Fruit fly (Drosophila melanogaster) whole organism, prepupa: Measurements from ENCODE around the gene Jhbp16.

Experiments used
- Blimp-1 ChIP-seq: fragments of 200-800 bp; sonication (Bioruptor generic); optimal IDR thresholded peaks from 3 replicates; lab custom pipeline; 2017; ENCODE audit warnings: missing biosample characterization, missing genetic modification characterization, mild to moderate bottlenecking, moderate library complexity, missing genetic modification reagents
- CG10669 ChIP-seq: fragments of 200-800 bp; sonication (Bioruptor generic); optimal IDR thresholded peaks from 3 replicates; lab custom pipeline; 2018; ENCODE audit warnings: missing biosample characterization, mild to moderate bottlenecking, missing genetic modification characterization, moderate library complexity
- CG11762 ChIP-seq: fragments of 200-800 bp; sonication (Bioruptor generic); optimal IDR thresholded peaks from 3 replicates; lab custom pipeline; 2016; ENCODE audit warnings: missing biosample characterization, missing genetic modification characterization; ENCODE audit not compliant: insufficient read depth
- CG11902 ChIP-seq: fragments of 200-800 bp; sonication (Bioruptor generic); optimal IDR thresholded peaks from 3 replicates; lab custom pipeline; 2016; ENCODE audit warnings: missing biosample characterization, missing genetic modification characterization
- CG15336 ChIP-seq: fragments of 200-800 bp; sonication (Bioruptor generic); IDR thresholded peaks from 2 replicates; pipeline ENCODE4 v1.3.6; 2022; ENCODE audit warnings: missing biosample characterization, missing genetic modification characterization
- CG1621 ChIP-seq: fragments of 200-800 bp; sonication (Bioruptor generic); optimal IDR thresholded peaks from 3 replicates; lab custom pipeline; 2018; ENCODE audit warnings: missing biosample characterization, mild to moderate bottlenecking, missing genetic modification characterization
- CG32006 ChIP-seq: fragments of 200-800 bp; sonication (Bioruptor generic); optimal IDR thresholded peaks from 3 replicates; lab custom pipeline; 2017; ENCODE audit warnings: missing biosample characterization, mild to moderate bottlenecking, missing genetic modification characterization
- CG6163 ChIP-seq: fragments of 200-800 bp; sonication (Bioruptor generic); IDR thresholded peaks from 3 replicates; pipeline ENCODE4 v1.3.6; 2022; ENCODE audit warnings: missing biosample characterization, missing genetic modification characterization
- CG6276 ChIP-seq: fragments of 200-800 bp; sonication (Bioruptor generic); optimal IDR thresholded peaks from 2 replicates; lab custom pipeline; 2017; ENCODE audit warnings: missing biosample characterization, mild to moderate bottlenecking, missing genetic modification characterization
- CG6792 ChIP-seq: fragments of 200-800 bp; sonication (Bioruptor generic); optimal IDR thresholded peaks from 3 replicates; lab custom pipeline; 2016; ENCODE audit warnings: missing biosample characterization, missing genetic modification characterization
- CG6808 ChIP-seq: fragments of 200-800 bp; sonication (Bioruptor generic); optimal IDR thresholded peaks from 3 replicates; lab custom pipeline; 2017; ENCODE audit warnings: missing biosample characterization, missing genetic modification characterization, mild to moderate bottlenecking, moderate library complexity, missing genetic modification reagents
- CG6854 ChIP-seq: fragments of 200-800 bp; sonication (Bioruptor generic); optimal IDR thresholded peaks from 2 replicates; lab custom pipeline; 2017; ENCODE audit warnings: missing biosample characterization, mild to moderate bottlenecking, missing genetic modification characterization
- CG7368 ChIP-seq: fragments of 200-800 bp; sonication (Bioruptor generic); optimal IDR thresholded peaks from 3 replicates; lab custom pipeline; 2016; ENCODE audit warnings: missing biosample characterization, missing genetic modification characterization
- CG8119 ChIP-seq: fragments of 200-800 bp; sonication (Bioruptor generic); IDR thresholded peaks from 3 replicates; pipeline ENCODE4 v1.3.6; 2022; ENCODE audit warnings: missing biosample characterization, missing genetic modification characterization
- CG8632 ChIP-seq: fragments of 200-800 bp; sonication (Bioruptor generic); optimal IDR thresholded peaks from 3 replicates; lab custom pipeline; 2016; ENCODE audit warnings: missing biosample characterization, missing genetic modification characterization
- Eip78C ChIP-seq: fragments of 200-800 bp; sonication (Bioruptor generic); peaks from one replicate; lab custom pipeline; 2016; ENCODE audit warnings: missing biosample characterization, missing genetic modification characterization
- Eip93F ChIP-seq: fragments of 200-800 bp; sonication (Bioruptor generic); optimal IDR thresholded peaks from 2 replicates; lab custom pipeline; 2016; ENCODE audit warnings: missing biosample characterization, mild to moderate bottlenecking, missing genetic modification characterization
- Ets96B ChIP-seq: fragments of 200-800 bp; optimal IDR thresholded peaks from 2 replicates; lab custom pipeline; 2019; ENCODE audit warnings: missing biosample characterization, mild to moderate bottlenecking, missing genetic modification characterization, moderate library complexity
- Gug ChIP-seq: fragments of 200-800 bp; sonication (Bioruptor generic); IDR thresholded peaks from 2 replicates; pipeline ENCODE4 v1.3.6; 2022; ENCODE audit warnings: missing biosample characterization, missing genetic modification characterization
- Hr38 ChIP-seq: sonication (Bioruptor generic); optimal IDR thresholded peaks from 2 replicates; lab custom pipeline; 2016; ENCODE audit warnings: missing biosample characterization, missing genetic modification characterization
- Hr39 ChIP-seq: fragments of 200-800 bp; sonication (Bioruptor generic); optimal IDR thresholded peaks from 2 replicates; lab custom pipeline; 2016; ENCODE audit warnings: missing biosample characterization, missing genetic modification characterization
- Lpt ChIP-seq: fragments of 200-800 bp; sonication (Bioruptor generic); optimal IDR thresholded peaks from 3 replicates; lab custom pipeline; 2016; ENCODE audit warnings: missing biosample characterization, missing genetic modification characterization
- Met ChIP-seq: fragments of 200-800 bp; sonication (Bioruptor generic); optimal IDR thresholded peaks from 3 replicates; lab custom pipeline; 2016; ENCODE audit warnings: missing biosample characterization, missing genetic modification characterization
- OdsH ChIP-seq: fragments of 200-800 bp; sonication (Bioruptor generic); optimal IDR thresholded peaks from 3 replicates; lab custom pipeline; 2016; ENCODE audit warnings: missing biosample characterization, missing genetic modification characterization
- Smox ChIP-seq: fragments of 200-800 bp; sonication (Bioruptor generic); optimal IDR thresholded peaks from 3 replicates; lab custom pipeline; 2016; ENCODE audit warnings: missing biosample characterization, missing genetic modification characterization
- Sox14 ChIP-seq: fragments of 200-800 bp; sonication (Bioruptor generic); optimal IDR thresholded peaks from 3 replicates; lab custom pipeline; 2016; ENCODE audit warnings: missing biosample characterization, missing genetic modification characterization
- achi ChIP-seq: fragments of 200-800 bp; sonication (Bioruptor generic); optimal IDR thresholded peaks from 3 replicates; lab custom pipeline; 2016; ENCODE audit warnings: missing biosample characterization, missing genetic modification characterization
- cyc ChIP-seq: fragments of 200-800 bp; sonication (Bioruptor generic); optimal IDR thresholded peaks from 3 replicates; lab custom pipeline; 2016; ENCODE audit warnings: missing biosample characterization, missing genetic modification characterization
- fd59A ChIP-seq: fragments of 200-800 bp; sonication (Bioruptor generic); optimal IDR thresholded peaks from 2 replicates; lab custom pipeline; 2017; ENCODE audit warnings: missing biosample characterization, mild to moderate bottlenecking, missing genetic modification characterization, missing genetic modification reagents
- fd85E ChIP-seq: fragments of 200-800 bp; sonication (Bioruptor generic); optimal IDR thresholded peaks from 3 replicates; lab custom pipeline; 2016; ENCODE audit warnings: missing biosample characterization, missing genetic modification characterization
- fkh ChIP-seq: fragments of 200-800 bp; sonication (Bioruptor generic); optimal IDR thresholded peaks from 3 replicates; lab custom pipeline; 2017; ENCODE audit warnings: missing biosample characterization, mild to moderate bottlenecking, missing genetic modification characterization, moderate library complexity
- spab ChIP-seq: fragments of 200-800 bp; sonication (Bioruptor generic); optimal IDR thresholded peaks from 2 replicates; lab custom pipeline; 2017; ENCODE audit warnings: missing biosample characterization, mild to moderate bottlenecking, missing genetic modification characterization, missing genetic modification reagents
- ss ChIP-seq, 2 experiments: fragments of 200-800 bp; sonication (Bioruptor generic); optimal IDR thresholded peaks; 2 replicates in 1 of 2; 3 replicates in 1 of 2; lab custom pipeline; 2017 to 2018; ENCODE audit warnings: mild to moderate bottlenecking in 2 of 2, missing biosample characterization in 2 of 2, missing genetic modification characterization in 2 of 2, moderate library complexity in 1 of 2
- svp ChIP-seq: fragments of 200-800 bp; sonication (Bioruptor generic); peaks from one replicate; lab custom pipeline; 2016; ENCODE audit warnings: missing biosample characterization, missing genetic modification characterization
- topi ChIP-seq: fragments of 200-800 bp; sonication (Bioruptor generic); optimal IDR thresholded peaks from 3 replicates; lab custom pipeline; 2016; ENCODE audit warnings: missing biosample characterization, missing genetic modification characterization
- vri ChIP-seq: fragments of 200-800 bp; sonication (Bioruptor generic); optimal IDR thresholded peaks from 3 replicates; lab custom pipeline; 2016; ENCODE audit warnings: missing biosample characterization, mild to moderate bottlenecking, missing genetic modification characterization

Gene Jhbp16

dm6 chr3R:21614858-21615427 is 49.2 kb upstream of the Jhbp16 start (continued):
- TF ChIP-seq Met (GFP tag; lab: Kevin White, UChicago): peak; percentile 42
- TF ChIP-seq CG10669 (GFP tag; lab: Kevin White, UChicago): peak; percentile 51
- TF ChIP-seq CG6163 (GFP tag; lab: Robert Waterston, UW): no peak
- TF ChIP-seq CG11762: peak; percentile 25
- TF ChIP-seq Eip93F (GFP tag; lab: Kevin White, UChicago): no peak
- peak; percentile 36 for TF ChIP-seq CG1621 (tag; lab: Kevin White, UChicago)
- no peak for TF ChIP-seq fkh (GFP tag; lab: Kevin White, UChicago)
- no peak for TF ChIP-seq CG8119 (GFP tag; lab: Robert Waterston, UW)
- peak; percentile 45 for TF ChIP-seq Hr39 (GFP tag; lab: Kevin White, UChicago)
- no peak for TF ChIP-seq CG7368 (GFP tag; lab: Kevin White, UChicago)
- peak; percentile 4 for TF ChIP-seq CG6792 (GFP tag; lab: Kevin White, UChicago)
- TF ChIP-seq vri: no peak
- TF ChIP-seq CG11902 (GFP tag; lab: Kevin White, UChicago): no peak
- TF ChIP-seq, all 60 proteins: peak for 42

dm6 chr3R:21616061-21616851 is 47.9 kb upstream of the Jhbp16 start:
- TF ChIP-seq CG32006 (GFP tag; lab: Kevin White, UChicago) (peak; percentile 3), Blimp-1 (GFP tag; lab: Kevin White, UChicago) (peak; percentile 23), vri (peak; percentile 72), Gug (no peak), OdsH (GFP tag; lab: Kevin White, UChicago) (no peak), Eip93F (GFP tag; lab: Kevin White, UChicago) (peak; percentile 39), Hr38 (GFP tag; lab: Kevin White, UChicago) (no peak), CG6163 (GFP tag; lab: Robert Waterston, UW) (no peak), Smox (GFP tag; lab: Kevin White, UChicago) (peak; percentile 4), fd85E (no peak), Eip78C (GFP tag; lab: Kevin White, UChicago) (peak; percentile 56), CG6276 (peak; percentile 45), Ets96B (tag; lab: Kevin White, UChicago) (no peak), CG6808 (GFP tag; lab: Kevin White, UChicago) (peak; percentile 15), topi (GFP tag; lab: Kevin White, UChicago) (no peak), ss (GFP tag; optimal IDR thresholded peaks at IDR 0.05; lab: Kevin White, UChicago) (peak; percentile 2 to 34), Lpt (GFP tag; lab: Kevin White, UChicago) (peak; percentile 27), cyc (GFP tag; lab: Kevin White, UChicago) (peak; percentile 4), Sox14 (GFP tag; lab: Kevin White, UChicago) (peak; percentile 32), fkh (GFP tag; lab: Kevin White, UChicago) (peak; percentile 73), fd59A (GFP tag; lab: Kevin White, UChicago) (no peak), spab (GFP tag; lab: Kevin White, UChicago) (no peak), achi (no peak), CG8632 (GFP tag; lab: Kevin White, UChicago) (no peak), CG10669 (GFP tag; lab: Kevin White, UChicago) (no peak), CG15336 (GFP tag; lab: Robert Waterston, UW) (no peak), CG6854 (GFP tag; lab: Kevin White, UChicago) (peak; percentile 77), svp (GFP tag; lab: Kevin White, UChicago) (peak; percentile 85)
